Worm (Caenorhabditis elegans) whole organism, L1 larva: Measurements from ENCODE around the gene idpp-15.

Experiments used
- lir-3 ChIP-seq: sonication (generic microtip); optimal IDR thresholded peaks from 2 replicates; lab custom pipeline; 2016; ENCODE audit warnings: mild to moderate bottlenecking, missing genetic modification characterization, moderate library complexity, missing compliant biosample characterization; ENCODE audit not compliant: poor library complexity
- nhr-11 ChIP-seq: fragments of 150-350 bp; optimal IDR thresholded peaks from 2 replicates; lab custom pipeline; 2014; ENCODE audit warnings: missing biosample characterization, missing genetic modification characterization
- nhr-237 ChIP-seq: fragments of 150-350 bp; optimal IDR thresholded peaks from 2 replicates; lab custom pipeline; 2014; ENCODE audit warnings: missing biosample characterization, missing genetic modification characterization
- nhr-28 ChIP-seq: fragments of 150-350 bp; optimal IDR thresholded peaks from 2 replicates; lab custom pipeline; 2014; ENCODE audit warnings: missing biosample characterization, missing genetic modification characterization
- unc-62 ChIP-seq: fragments of 150-350 bp; optimal IDR thresholded peaks from 2 replicates; lab custom pipeline; 2014; ENCODE audit warnings: missing biosample characterization, missing genetic modification reagents, missing genetic modification characterization

DNA sequence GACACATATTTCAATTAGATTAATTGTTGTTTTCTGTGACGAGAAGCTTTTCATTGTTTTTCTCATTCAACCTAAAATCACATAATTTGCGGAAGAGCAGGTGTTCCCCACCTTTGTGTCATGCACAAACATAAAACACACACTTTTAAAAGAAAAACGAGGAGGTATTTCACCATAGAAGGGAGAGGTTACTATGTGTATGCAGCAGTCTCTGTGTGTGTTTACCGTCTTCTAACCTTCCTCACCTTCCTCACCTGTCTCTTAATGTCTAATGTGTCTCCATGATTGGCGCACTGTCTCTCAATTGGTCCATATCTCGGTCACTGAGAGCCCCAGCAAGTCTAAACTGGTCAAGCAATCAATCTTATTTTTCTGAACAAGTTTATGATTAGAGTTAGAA, 18.5 kb upstream of the idpp-15 start:
- no peak for TF ChIP-seq nhr-237
- no peak for TF ChIP-seq lir-3 (tag; lab: Kevin White, UChicago)
- no peak for TF ChIP-seq unc-62 (GFP tag; lab: Kevin White, UChicago)
- no peak for TF ChIP-seq nhr-28 (tag; lab: Kevin White, UChicago)
- no peak for TF ChIP-seq nhr-11 (tag; lab: Kevin White, UChicago)
